Worm (Caenorhabditis elegans): ENCODE data around the gene ZK686.2.

- no peak for TF ChIP-seq ama-1 (optimal IDR thresholded peaks at IDR 0.05)
- TF ChIP-seq unc-86 (tag; optimal IDR thresholded peaks at IDR 0.05): no peak
Observed at ce11 chrIII:7814159-7815055, 48.6 kb upstream of the ZK686.2 start, which contains the start of gene egl-5.

Measured in whole organism, late embryonic.